Worm (Caenorhabditis elegans) whole organism, early embryonic: ENCODE results near the gene enee-1.

ENCODE experiments used
- B0310.2 ChIP-seq: sonication (generic microtip); optimal IDR thresholded peaks from 2 replicates; lab custom pipeline; 2016; ENCODE audit warnings: mild to moderate bottlenecking, missing genetic modification characterization, missing compliant biosample characterization
- F13C5.2 ChIP-seq: sonication (generic microtip); optimal IDR thresholded peaks from 2 replicates; lab custom pipeline; 2017; ENCODE audit warnings: mild to moderate bottlenecking, missing genetic modification characterization, inconsistent platforms, missing compliant biosample characterization
- aly-1 ChIP-seq: sonication (generic microtip); optimal IDR thresholded peaks from 2 replicates; lab custom pipeline; 2016; ENCODE audit warnings: missing genetic modification characterization, missing compliant biosample characterization
- ama-1 ChIP-seq: fragments of 150-350 bp; optimal IDR thresholded peaks from 2 replicates; lab custom pipeline; 2014
- ceh-13 ChIP-seq: fragments of 200-800 bp; sonication (Bioruptor generic); optimal IDR thresholded peaks from 2 replicates; lab custom pipeline; 2018; ENCODE audit warnings: mild to moderate bottlenecking, missing genetic modification characterization, missing compliant biosample characterization
- ceh-36 ChIP-seq: sonication (generic microtip); optimal IDR thresholded peaks from 2 replicates; lab custom pipeline; 2016; ENCODE audit warnings: missing genetic modification characterization, inconsistent platforms, missing compliant biosample characterization
- ets-7 ChIP-seq: sonication (generic microtip); optimal IDR thresholded peaks from 2 replicates; lab custom pipeline; 2016; ENCODE audit warnings: missing genotype, missing genetic modification characterization, missing compliant biosample characterization
- flt-1 ChIP-seq: fragments of 200-800 bp; sonication (Bioruptor generic); IDR thresholded peaks from 2 replicates; pipeline ENCODE4 v1.3.6; 2022; ENCODE audit warnings: missing genetic modification characterization, missing compliant biosample characterization
- hmbx-1 ChIP-seq: sonication (generic microtip); optimal IDR thresholded peaks from 2 replicates; lab custom pipeline; 2016; ENCODE audit warnings: mild to moderate bottlenecking, missing genetic modification characterization, missing compliant biosample characterization
- hmg-4 ChIP-seq: fragments of 200-800 bp; sonication (Bioruptor generic); optimal IDR thresholded peaks from 2 replicates; lab custom pipeline; 2018; ENCODE audit warnings: mild to moderate bottlenecking, missing genetic modification characterization, missing compliant biosample characterization
- hnd-1 ChIP-seq: sonication (generic microtip); optimal IDR thresholded peaks from 2 replicates; lab custom pipeline; 2016; ENCODE audit warnings: missing genetic modification characterization, missing compliant biosample characterization
- pes-1 ChIP-seq: fragments of 200-800 bp; sonication (Bioruptor generic); IDR thresholded peaks from 2 replicates; pipeline ENCODE4 v1.3.6; 2022; ENCODE audit warnings: missing genetic modification reagents, missing genetic modification characterization, missing compliant biosample characterization
- scrt-1 ChIP-seq: fragments of 200-800 bp; sonication (Bioruptor generic); IDR thresholded peaks from 2 replicates; pipeline ENCODE4 v1.3.6; 2022; ENCODE audit warnings: missing genetic modification characterization, missing compliant biosample characterization
- sea-1 ChIP-seq: fragments of 200-800 bp; sonication (Bioruptor generic); conservative IDR thresholded peaks from 2 replicates; pipeline ENCODE4 v1.3.6; 2022; ENCODE audit warnings: missing genetic modification characterization, missing compliant biosample characterization
- tbx-11 ChIP-seq: fragments of 200-800 bp; sonication (Bioruptor generic); IDR thresholded peaks from 2 replicates; pipeline ENCODE4 v1.3.6; 2022; ENCODE audit warnings: missing genetic modification characterization, missing compliant biosample characterization
- tbx-37 ChIP-seq: fragments of 200-800 bp; sonication (Bioruptor generic); conservative IDR thresholded peaks from 2 replicates; pipeline ENCODE4 v1.3.6; 2022; ENCODE audit warnings: missing genetic modification reagents, missing genetic modification characterization, missing compliant biosample characterization
- tra-4 ChIP-seq: sonication (generic microtip); optimal IDR thresholded peaks from 2 replicates; lab custom pipeline; 2017; ENCODE audit warnings: missing genetic modification characterization, missing compliant biosample characterization

The enee-1 gene

DNA sequence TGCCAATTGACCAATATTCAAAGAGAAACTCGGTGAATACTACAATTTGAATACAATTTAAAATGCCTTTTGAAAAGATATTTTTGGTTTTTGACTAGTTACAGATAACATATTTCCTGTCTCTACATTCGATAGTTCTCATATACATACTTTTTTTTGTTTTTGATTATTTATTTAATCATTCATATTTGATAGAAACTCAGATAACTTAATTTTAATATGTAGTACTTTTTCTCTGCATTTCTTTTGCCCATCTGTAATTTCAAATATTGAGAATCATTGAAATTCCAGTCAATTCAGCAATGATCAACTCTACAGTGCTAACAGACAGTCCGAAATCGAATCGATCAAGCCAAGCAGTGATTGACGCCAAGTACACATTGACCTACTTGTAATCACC lies 36.5 kb downstream of the enee-1 start, which contains the start of gene C23H3.2:
Gene C23H3.2 (plus strand): TSS at position 301 of the 400 bp plus-strand sequence.
- no peak for TF ChIP-seq pes-1 (GFP tag; lab: Robert Waterston, UW)

DNA sequence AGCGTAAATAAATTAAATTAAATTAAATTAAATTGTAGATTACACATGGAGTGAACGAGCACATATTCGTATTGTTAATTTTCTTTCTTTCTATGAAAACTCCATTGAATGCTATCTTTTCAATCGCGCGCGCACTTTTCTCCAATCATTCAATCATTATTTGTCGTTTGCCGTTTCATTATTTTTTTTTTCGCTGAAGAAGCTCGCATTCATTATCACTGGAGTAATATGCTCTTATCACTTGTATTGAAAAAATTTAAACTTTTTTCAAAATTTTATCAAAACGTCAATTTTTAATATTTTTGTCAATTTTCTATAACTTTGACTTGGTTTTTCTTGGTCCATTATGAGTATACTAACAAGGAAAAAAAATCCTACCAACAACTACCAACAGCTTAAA lies 41.0 kb downstream of the enee-1 start:
- TF ChIP-seq tbx-37 (GFP tag; lab: Robert Waterston, UW): no peak
- no peak for TF ChIP-seq flt-1 (GFP tag; lab: Robert Waterston, UW)
- no peak for TF ChIP-seq hmbx-1 (tag; lab: Kevin White, UChicago)
- TF ChIP-seq tbx-11 (GFP tag; lab: Robert Waterston, UW): no peak
- TF ChIP-seq ets-7: no peak
- TF ChIP-seq ceh-13: no peak
- TF ChIP-seq tra-4 (tag; lab: Kevin White, UChicago): no peak
- TF ChIP-seq pes-1 (GFP tag; lab: Robert Waterston, UW): no peak
- no peak for TF ChIP-seq ceh-36 (tag; lab: Kevin White, UChicago)
- no peak for TF ChIP-seq B0310.2 (tag; lab: Kevin White, UChicago)
- TF ChIP-seq hnd-1 (tag; lab: Kevin White, UChicago): no peak
- no peak for TF ChIP-seq F13C5.2
- TF ChIP-seq hmg-4 (GFP tag; lab: Kevin White, UChicago): no peak
- no peak for TF ChIP-seq scrt-1 (GFP tag; lab: Robert Waterston, UW)

DNA sequence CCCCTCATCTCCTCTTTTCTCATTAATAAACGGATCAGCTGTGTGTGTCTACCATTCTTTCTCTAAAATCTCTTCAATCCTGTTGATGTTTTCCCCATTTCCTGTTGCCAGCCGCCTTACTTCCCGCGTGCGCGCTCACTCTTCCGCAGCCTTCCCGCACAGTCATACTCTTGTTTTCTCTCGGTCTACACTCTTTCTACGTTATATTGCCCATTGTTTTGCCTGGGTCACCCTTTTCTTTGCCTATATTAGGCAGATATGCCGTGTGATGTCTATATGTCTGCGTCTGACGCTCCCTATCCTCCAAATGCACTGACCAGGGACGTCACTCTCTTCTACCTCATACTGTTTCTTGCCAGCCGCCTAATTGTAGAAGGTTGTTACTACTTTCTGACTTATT lies 41.9 kb downstream of the enee-1 start:
- TF ChIP-seq scrt-1 (GFP tag; lab: Robert Waterston, UW) (no peak), ets-7 (peak; percentile 34), hmg-4 (GFP tag; lab: Kevin White, UChicago) (peak; percentile 68), ceh-13 (no peak), tra-4 (tag; lab: Kevin White, UChicago) (no peak), hnd-1 (tag; lab: Kevin White, UChicago) (no peak), ceh-36 (tag; lab: Kevin White, UChicago) (no peak), ama-1 (lab: Kevin White, UChicago) (no peak), F13C5.2 (peak; percentile 53), aly-1 (tag; lab: Kevin White, UChicago) (peak; percentile 39), sea-1 (no peak), B0310.2 (tag; lab: Kevin White, UChicago) (peak; percentile 12), flt-1 (GFP tag; lab: Robert Waterston, UW) (no peak), hmbx-1 (tag; lab: Kevin White, UChicago) (no peak), tbx-37 (GFP tag; lab: Robert Waterston, UW) (no peak), tbx-11 (GFP tag; lab: Robert Waterston, UW) (no peak), pes-1 (GFP tag; lab: Robert Waterston, UW) (0 out of 2 replicates have a peak, but pooled peaks have one; percentile 6)

DNA sequence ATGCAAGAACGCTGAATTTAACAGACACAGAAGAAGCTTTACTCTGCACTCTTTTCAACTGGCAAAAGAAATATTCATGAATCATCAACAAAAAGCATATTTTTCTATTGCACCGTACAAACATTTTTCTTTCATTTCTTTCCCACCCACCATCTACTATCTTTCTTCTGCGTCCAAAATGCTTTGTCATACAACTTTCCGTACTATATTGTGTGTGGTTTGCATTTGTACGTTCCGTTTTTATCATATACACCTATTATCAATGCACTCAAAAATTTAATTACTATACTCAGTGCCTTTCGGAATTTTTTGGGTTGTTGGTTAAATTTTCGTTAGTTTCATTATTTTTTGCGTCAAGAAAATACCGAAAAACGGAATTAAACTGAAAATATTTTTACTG lies 43.2 kb downstream of the enee-1 start:
- TF ChIP-seq hmbx-1 (tag; lab: Kevin White, UChicago): no peak
- TF ChIP-seq ama-1 (lab: Kevin White, UChicago): no peak
- TF ChIP-seq flt-1 (GFP tag; lab: Robert Waterston, UW): no peak
- no peak for TF ChIP-seq aly-1 (tag; lab: Kevin White, UChicago)
- TF ChIP-seq hmg-4 (GFP tag; lab: Kevin White, UChicago): no peak
- TF ChIP-seq ceh-36 (tag; lab: Kevin White, UChicago): no peak
- no peak for TF ChIP-seq tbx-37 (GFP tag; lab: Robert Waterston, UW)
- no peak for TF ChIP-seq tra-4 (tag; lab: Kevin White, UChicago)

DNA sequence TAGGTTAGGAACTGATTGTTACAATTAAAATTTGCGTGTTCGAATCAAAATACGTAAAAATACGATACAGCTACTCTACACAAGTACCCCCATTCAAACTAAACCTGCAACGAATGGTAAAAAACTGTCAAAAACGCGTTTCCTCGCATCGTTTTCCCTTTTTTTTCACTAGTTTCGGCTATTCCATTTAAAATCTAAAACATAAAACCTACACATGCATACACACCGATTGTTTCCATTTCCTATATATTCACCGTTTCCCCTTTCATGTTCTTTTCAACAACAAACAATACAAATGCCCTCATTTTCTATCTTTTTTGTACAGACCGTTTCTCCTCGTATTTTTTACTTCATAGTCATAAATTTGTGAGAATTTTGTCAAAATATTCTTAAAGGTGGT lies 44.3 kb downstream of the enee-1 start:
- TF ChIP-seq ceh-13 (no peak), pes-1 (GFP tag; lab: Robert Waterston, UW) (no peak), tra-4 (tag; lab: Kevin White, UChicago) (no peak), hmg-4 (GFP tag; lab: Kevin White, UChicago) (no peak), aly-1 (tag; lab: Kevin White, UChicago) (no peak), hnd-1 (tag; lab: Kevin White, UChicago) (no peak), scrt-1 (GFP tag; lab: Robert Waterston, UW) (no peak), tbx-11 (GFP tag; lab: Robert Waterston, UW) (no peak), hmbx-1 (tag; lab: Kevin White, UChicago) (no peak), ama-1 (lab: Kevin White, UChicago) (no peak), B0310.2 (tag; lab: Kevin White, UChicago) (no peak), ceh-36 (tag; lab: Kevin White, UChicago) (no peak), tbx-37 (GFP tag; lab: Robert Waterston, UW) (no peak), flt-1 (GFP tag; lab: Robert Waterston, UW) (no peak), sea-1 (no peak), F13C5.2 (no peak), ets-7 (no peak)

ce11 chrII:69354-69753 lies 44.9 kb downstream of the enee-1 start, which contains the start of gene egl-26:
Gene egl-26 (plus strand): TSS chrII:69654.
- no peak for TF ChIP-seq hnd-1 (tag; lab: Kevin White, UChicago)
- no peak for TF ChIP-seq hmbx-1 (tag; lab: Kevin White, UChicago)
- no peak for TF ChIP-seq tbx-37 (GFP tag; lab: Robert Waterston, UW)
- no peak for TF ChIP-seq F13C5.2
- TF ChIP-seq pes-1 (GFP tag; lab: Robert Waterston, UW): no peak
- TF ChIP-seq sea-1: no peak

- TF ChIP-seq hnd-1 (tag; lab: Kevin White, UChicago) (no peak), hmbx-1 (tag; lab: Kevin White, UChicago) (no peak), ceh-13 (no peak), ets-7 (no peak), B0310.2 (tag; lab: Kevin White, UChicago) (no peak), tbx-11 (GFP tag; lab: Robert Waterston, UW) (no peak), scrt-1 (GFP tag; lab: Robert Waterston, UW) (no peak), ama-1 (lab: Kevin White, UChicago) (no peak), flt-1 (GFP tag; lab: Robert Waterston, UW) (no peak), pes-1 (GFP tag; lab: Robert Waterston, UW) (no peak)
Measured at ce11 chrII:73329-73728, 48.9 kb downstream of the enee-1 start.
